Worm (Caenorhabditis elegans) whole organism, young adult: ENCODE results near the gene K12H6.12.

Source experiments
- F57A8.1 ChIP-seq: fragments of 200-800 bp; sonication (Bioruptor generic); optimal IDR thresholded peaks from 2 replicates; lab custom pipeline; 2018; ENCODE audit warnings: mild to moderate bottlenecking, missing genetic modification characterization, moderate library complexity, missing compliant biosample characterization
- repo-1 ChIP-seq: sonication (generic microtip); optimal IDR thresholded peaks from 2 replicates; lab custom pipeline; 2017; ENCODE audit warnings: mild to moderate bottlenecking, missing genetic modification characterization, missing compliant biosample characterization

DNA sequence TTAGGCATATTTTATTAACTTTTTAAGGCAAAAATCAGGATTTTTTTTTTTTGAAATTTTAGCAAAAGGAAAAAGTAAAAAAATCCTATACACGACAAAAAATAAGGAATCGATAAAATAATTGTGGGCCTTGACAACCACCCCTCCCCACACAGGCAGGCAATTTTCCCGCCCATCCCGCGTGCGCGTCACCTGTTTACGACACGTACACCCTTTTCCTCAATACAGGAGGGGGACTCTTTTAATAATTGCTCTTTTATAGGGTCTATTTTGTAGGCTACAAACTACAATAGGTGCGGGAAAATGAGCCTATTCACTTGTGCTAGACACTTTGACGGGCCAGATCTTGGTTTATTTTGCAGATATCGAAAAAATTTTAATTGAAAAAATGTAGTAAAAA, 24.6 kb downstream of the K12H6.12 start:
- TF ChIP-seq repo-1 (tag; lab: Kevin White, UChicago): no peak
- no peak for TF ChIP-seq F57A8.1 (GFP tag; lab: Kevin White, UChicago)
